Worm (Caenorhabditis elegans): Measurements from ENCODE around the gene hmit-1.1.

ce11 chrV:18491961-18492360, 24.6 kb upstream of the hmit-1.1 start, which contains the start of gene slo-1:
- TF ChIP-seq nhr-76 (tag; optimal IDR thresholded peaks at IDR 0.05) (no peak), unc-62 (GFP tag; optimal IDR thresholded peaks at IDR 0.05) (no peak), nhr-28 (tag; optimal IDR thresholded peaks at IDR 0.05) (no peak), nhr-77 (tag; optimal IDR thresholded peaks at IDR 0.05) (no peak), nhr-25 (tag; optimal IDR thresholded peaks at IDR 0.05) (no peak), ZK546.5 (tag; optimal IDR thresholded peaks at IDR 0.05) (no peak), jun-1 (tag; optimal IDR thresholded peaks at IDR 0.05) (no peak), ama-1 (optimal IDR thresholded peaks at IDR 0.05) (no peak), sea-2 (GFP tag; optimal IDR thresholded peaks at IDR 0.05) (no peak), fos-1 (tag; optimal IDR thresholded peaks at IDR 0.05) (no peak), nfya-1 (tag; optimal IDR thresholded peaks at IDR 0.05; ENCODE audit: insufficient read depth) (no peak), skn-1 (tag; optimal IDR thresholded peaks at IDR 0.05) (no peak), pha-4 (tag; optimal IDR thresholded peaks at IDR 0.05) (no peak), snpc-4 (tag; optimal IDR thresholded peaks at IDR 0.05) (no peak)
